Fruit fly (Drosophila melanogaster): ENCODE results near the gene CG5188.

dm6 chr2L:10395642-10396487, 32.8 kb upstream of the CG5188 start, which contains the start of gene Mdh1:
- TF ChIP-seq CG8478 (optimal IDR thresholded peaks at IDR 0.05) (no peak), psq (optimal IDR thresholded peaks at IDR 0.05) (no peak), usp (GFP tag; optimal IDR thresholded peaks at IDR 0.05) (no peak), EcR (GFP tag; optimal IDR thresholded peaks at IDR 0.05) (no peak), Dll (optimal IDR thresholded peaks at IDR 0.05) (no peak), pan (optimal IDR thresholded peaks at IDR 0.05) (no peak)
